Fruit fly (Drosophila melanogaster) whole organism, adult: Measurements from ENCODE around the gene CG3817.

Source experiments
- CG11617 ChIP-seq: fragments of 200-800 bp; sonication (Bioruptor generic); optimal IDR thresholded peaks from 2 replicates; lab custom pipeline; 2017; ENCODE audit warnings: mild to moderate bottlenecking, missing biosample characterization, missing genetic modification reagents, missing genetic modification characterization
- CG12768 ChIP-seq: fragments of 200-800 bp; sonication (Bioruptor generic); optimal IDR thresholded peaks from 2 replicates; lab custom pipeline; 2017; ENCODE audit warnings: missing biosample characterization, missing genetic modification characterization, mild to moderate bottlenecking, moderate library complexity, missing genetic modification reagents
- CG14711 ChIP-seq: fragments of 200-800 bp; sonication (Bioruptor generic); optimal IDR thresholded peaks from 2 replicates; lab custom pipeline; 2018; ENCODE audit warnings: missing biosample characterization, mild to moderate bottlenecking, missing genetic modification characterization, moderate library complexity
- CG1620 ChIP-seq: fragments of 200-800 bp; sonication (Bioruptor generic); optimal IDR thresholded peaks from 2 replicates; lab custom pipeline; 2016; ENCODE audit warnings: missing biosample characterization, missing genetic modification characterization
- CG5204 ChIP-seq: fragments of 200-800 bp; sonication (Bioruptor generic); optimal IDR thresholded peaks from 2 replicates; lab custom pipeline; 2016; ENCODE audit warnings: missing biosample characterization, missing genetic modification characterization
- Clk ChIP-seq: fragments of 200-800 bp; sonication (Bioruptor generic); optimal IDR thresholded peaks from 2 replicates; lab custom pipeline; 2017; ENCODE audit warnings: missing biosample characterization, missing genetic modification characterization
- Mnt ChIP-seq: fragments of 200-800 bp; sonication (Bioruptor generic); optimal IDR thresholded peaks from 2 replicates; lab custom pipeline; 2016; ENCODE audit warnings: missing biosample characterization, mild to moderate bottlenecking, missing genetic modification characterization
- bab1 ChIP-seq: fragments of 200-800 bp; sonication (Bioruptor generic); optimal IDR thresholded peaks from 3 replicates; lab custom pipeline; 2019; ENCODE audit warnings: missing biosample characterization, mild to moderate bottlenecking, missing genetic modification characterization, moderate library complexity
- kay ChIP-seq: fragments of 200-800 bp; sonication (Bioruptor generic); peaks from one replicate; lab custom pipeline; 2016; ENCODE audit warnings: missing biosample characterization, missing genetic modification characterization, borderline replicate concordance
- ovo ChIP-seq: fragments of 200-800 bp; sonication (Bioruptor generic); optimal IDR thresholded peaks from 2 replicates; lab custom pipeline; 2016; ENCODE audit warnings: missing biosample characterization, missing genetic modification characterization
- toe ChIP-seq: fragments of 200-800 bp; sonication (Bioruptor generic); optimal IDR thresholded peaks from 2 replicates; lab custom pipeline; 2016; ENCODE audit warnings: missing biosample characterization, missing genetic modification characterization

- TF ChIP-seq CG11617 (GFP tag; lab: Kevin White, UChicago) (no peak), CG14711 (tag; lab: Kevin White, UChicago) (no peak), Mnt (no peak), toe (no peak), CG1620 (GFP tag; lab: Kevin White, UChicago) (no peak), Clk (GFP tag; lab: Kevin White, UChicago) (no peak), bab1 (GFP tag; lab: Kevin White, UChicago) (no peak), CG12768 (no peak), kay (no peak), ovo (GFP tag; lab: Kevin White, UChicago) (no peak), CG5204 (GFP tag; lab: Kevin White, UChicago) (no peak)
Observed at dm6 chr3R:14900177-14900576, 1.6 kb downstream of the CG3817 start, which contains the start of gene VhaPPA1-2.
